Fruit fly (Drosophila melanogaster) whole organism, embryonic: ENCODE results near the gene CG7506.
A peak's percentile ranks its signal among the peaks of the same experiment; 100 is the strongest.

ENCODE experiments used
- Adf1 ChIP-seq: fragments of 200-800 bp; sonication (Bioruptor generic); IDR thresholded peaks from 2 replicates; pipeline ENCODE4 v1.3.6; 2022; ENCODE audit warnings: missing biosample characterization, missing genetic modification characterization
- Blimp-1 ChIP-seq: fragments of 200-800 bp; sonication (Bioruptor generic); optimal IDR thresholded peaks from 3 replicates; lab custom pipeline; 2018; ENCODE audit warnings: missing biosample characterization, missing genetic modification characterization, mild to moderate bottlenecking, moderate library complexity, missing genetic modification reagents
- CG1024 ChIP-seq: fragments of 200-800 bp; sonication (Bioruptor generic); IDR thresholded peaks from 2 replicates; pipeline ENCODE4 v1.3.6; 2022; ENCODE audit warnings: missing biosample characterization, missing genetic modification characterization
- CG12236 ChIP-seq: fragments of 200-800 bp; sonication (Bioruptor generic); optimal IDR thresholded peaks from 2 replicates; lab custom pipeline; 2016; ENCODE audit warnings: missing biosample characterization, missing genetic modification characterization
- CG15269 ChIP-seq: fragments of 200-800 bp; sonication (Bioruptor generic); optimal IDR thresholded peaks from 2 replicates; lab custom pipeline; 2018; ENCODE audit warnings: missing biosample characterization, mild to moderate bottlenecking, missing genetic modification characterization, moderate library complexity
- CG1529 ChIP-seq: fragments of 200-800 bp; sonication (Bioruptor generic); optimal IDR thresholded peaks from 3 replicates; lab custom pipeline; 2018; ENCODE audit warnings: missing biosample characterization, missing genetic modification characterization
- CG15479 ChIP-seq: fragments of 200-800 bp; sonication (Bioruptor generic); optimal IDR thresholded peaks from 3 replicates; lab custom pipeline; 2019; ENCODE audit warnings: missing biosample characterization, mild to moderate bottlenecking, missing genetic modification characterization, moderate library complexity
- CG16863 ChIP-seq: fragments of 200-800 bp; sonication (Bioruptor generic); optimal IDR thresholded peaks from 3 replicates; lab custom pipeline; 2016; ENCODE audit warnings: missing biosample characterization, missing genetic modification characterization
- CG18262 ChIP-seq: fragments of 200-800 bp; optimal IDR thresholded peaks from 3 replicates; lab custom pipeline; 2019; ENCODE audit warnings: missing biosample characterization, mild to moderate bottlenecking, missing genetic modification characterization, moderate library complexity
- CG2129 ChIP-seq: fragments of 200-800 bp; sonication (Bioruptor generic); IDR thresholded peaks from 2 replicates; pipeline ENCODE4 v1.3.6; 2022; ENCODE audit warnings: missing biosample characterization, missing genetic modification characterization; ENCODE audit not compliant: partially characterized antibody
- CG4404 ChIP-seq: fragments of 200-800 bp; sonication (Bioruptor generic); IDR thresholded peaks from 2 replicates; pipeline ENCODE4 v1.3.6; 2022; ENCODE audit warnings: missing biosample characterization, missing genetic modification characterization
- CG4707 ChIP-seq: fragments of 200-800 bp; sonication (Bioruptor generic); optimal IDR thresholded peaks from 2 replicates; lab custom pipeline; 2018; ENCODE audit warnings: missing biosample characterization, mild to moderate bottlenecking, missing genetic modification characterization, moderate library complexity
- CG6272 ChIP-seq: fragments of 200-800 bp; sonication (Bioruptor generic); IDR thresholded peaks from 2 replicates; pipeline ENCODE4 v1.3.6; 2022; ENCODE audit warnings: missing biosample characterization, missing genetic modification characterization
- CG6683 ChIP-seq: fragments of 200-800 bp; sonication (Bioruptor generic); optimal IDR thresholded peaks from 2 replicates; lab custom pipeline; 2017; ENCODE audit warnings: missing biosample characterization, mild to moderate bottlenecking, missing genetic modification characterization, missing genetic modification reagents
- CG7357 ChIP-seq: fragments of 200-800 bp; sonication (Bioruptor generic); IDR thresholded peaks from 3 replicates; pipeline ENCODE4 v1.3.6; 2022; ENCODE audit warnings: missing biosample characterization, missing genetic modification characterization
- CG7839 ChIP-seq: fragments of 200-800 bp; sonication (Bioruptor generic); optimal IDR thresholded peaks from 3 replicates; lab custom pipeline; 2018; ENCODE audit warnings: missing biosample characterization, mild to moderate bottlenecking, missing genetic modification characterization, moderate library complexity
- CG8290 ChIP-seq, 3 experiments: fragments of 200-800 bp; sonication (Bioruptor generic); optimal IDR thresholded peaks; 2 replicates each; lab custom pipeline; 2016 to 2019; ENCODE audit warnings: missing biosample characterization in 3 of 3, missing genetic modification characterization in 3 of 3, mild to moderate bottlenecking in 2 of 3, moderate library complexity in 1 of 3
- CTCF ChIP-seq: fragments of 200-800 bp; sonication (Bioruptor generic); optimal IDR thresholded peaks from 2 replicates; lab custom pipeline; 2017; ENCODE audit warnings: missing biosample characterization, mild to moderate bottlenecking, missing genetic modification characterization, moderate library complexity
- D19B ChIP-seq: fragments of 200-800 bp; sonication (Bioruptor generic); optimal IDR thresholded peaks from 2 replicates; lab custom pipeline; 2017; ENCODE audit warnings: missing biosample characterization, mild to moderate bottlenecking, missing genetic modification characterization
- GATAe ChIP-seq: fragments of 200-800 bp; sonication (Bioruptor generic); conservative IDR thresholded peaks from 2 replicates; pipeline ENCODE4 v1.3.6; 2022; ENCODE audit warnings: missing biosample characterization, missing genetic modification characterization
- HmgD ChIP-seq: fragments of 200-800 bp; sonication (Bioruptor generic); optimal IDR thresholded peaks from 3 replicates; lab custom pipeline; 2016; ENCODE audit warnings: missing biosample characterization, missing genetic modification characterization
- MBD-R2 ChIP-seq: fragments of 200-800 bp; sonication (Bioruptor generic); IDR thresholded peaks from 2 replicates; pipeline ENCODE4 v1.3.6; 2022; ENCODE audit warnings: missing biosample characterization, missing genetic modification characterization
- Mrtf ChIP-seq: fragments of 200-800 bp; sonication (Bioruptor generic); IDR thresholded peaks from 3 replicates; pipeline ENCODE4 v1.3.6; 2022; ENCODE audit warnings: missing biosample characterization, missing genetic modification characterization
- Myb ChIP-seq: fragments of 200-800 bp; sonication (Bioruptor generic); optimal IDR thresholded peaks from 2 replicates; lab custom pipeline; 2016; ENCODE audit warnings: missing biosample characterization, missing genetic modification characterization
- Ravus ChIP-seq: fragments of 200-800 bp; sonication (Bioruptor generic); IDR thresholded peaks from 2 replicates; pipeline ENCODE4 v1.3.6; 2022; ENCODE audit warnings: missing biosample characterization, missing genetic modification characterization
- Tbp ChIP-seq: fragments of >200 bp; optimal IDR thresholded peaks from 2 replicates; lab custom pipeline; 2018; ENCODE audit warnings: missing biosample characterization, missing genetic modification characterization
- ato ChIP-seq: fragments of 200-800 bp; sonication (Bioruptor generic); IDR thresholded peaks from 2 replicates; pipeline ENCODE4 v1.3.6; 2022; ENCODE audit warnings: missing biosample characterization, missing genetic modification characterization; ENCODE audit not compliant: partially characterized antibody
- btn ChIP-seq: fragments of 200-800 bp; sonication (Bioruptor generic); optimal IDR thresholded peaks from 2 replicates; lab custom pipeline; 2016; ENCODE audit warnings: missing biosample characterization, missing genetic modification characterization
- cas ChIP-seq: fragments of 200-800 bp; sonication (Bioruptor generic); IDR thresholded peaks from 2 replicates; pipeline ENCODE4 v1.3.6; 2022; ENCODE audit warnings: missing biosample characterization, missing genetic modification characterization
- caup ChIP-seq: fragments of 200-800 bp; sonication (Bioruptor generic); optimal IDR thresholded peaks from 3 replicates; lab custom pipeline; 2017; ENCODE audit warnings: missing biosample characterization, mild to moderate bottlenecking, missing genetic modification characterization, moderate library complexity; ENCODE audit not compliant: severe bottlenecking
- chm ChIP-seq: fragments of 200-800 bp; sonication (Bioruptor generic); IDR thresholded peaks from 2 replicates; pipeline ENCODE4 v1.3.6; 2022; ENCODE audit warnings: missing biosample characterization, missing genetic modification characterization
- croc ChIP-seq: fragments of 200-800 bp; sonication (Bioruptor generic); conservative IDR thresholded peaks from 3 replicates; pipeline ENCODE4 v1.3.6; 2022; ENCODE audit warnings: missing biosample characterization, missing genetic modification characterization
- danr ChIP-seq: fragments of 200-800 bp; sonication (Bioruptor generic); IDR thresholded peaks from 2 replicates; pipeline ENCODE4 v1.3.6; 2022; ENCODE audit warnings: missing biosample characterization, missing genetic modification characterization
- dati ChIP-seq: fragments of 200-800 bp; sonication (Bioruptor generic); IDR thresholded peaks from 2 replicates; pipeline ENCODE4 v1.3.6; 2022; ENCODE audit warnings: missing biosample characterization, missing genetic modification characterization
- ems ChIP-seq: fragments of 200-800 bp; sonication (Bioruptor generic); optimal IDR thresholded peaks from 3 replicates; lab custom pipeline; 2016; ENCODE audit warnings: missing biosample characterization, missing genetic modification characterization
- fru ChIP-seq: fragments of >200 bp; optimal IDR thresholded peaks from 2 replicates; lab custom pipeline; 2017
- gcm ChIP-seq: fragments of 200-800 bp; sonication (Bioruptor generic); optimal IDR thresholded peaks from 2 replicates; lab custom pipeline; 2019; ENCODE audit warnings: missing biosample characterization, mild to moderate bottlenecking, missing genetic modification characterization, moderate library complexity
- grn ChIP-seq: fragments of 200-800 bp; sonication (Bioruptor generic); optimal IDR thresholded peaks from 3 replicates; lab custom pipeline; 2017; ENCODE audit warnings: missing biosample characterization, missing genetic modification characterization
- hth ChIP-seq: fragments of >200 bp; optimal IDR thresholded peaks from 2 replicates; lab custom pipeline; 2017; ENCODE audit warnings: inconsistent platforms
- jigr1 ChIP-seq: fragments of 200-800 bp; sonication (Bioruptor generic); IDR thresholded peaks from 3 replicates; pipeline ENCODE4 v1.3.6; 2022; ENCODE audit warnings: missing biosample characterization, missing genetic modification characterization
- jing ChIP-seq: fragments of 200-800 bp; sonication (Bioruptor generic); optimal IDR thresholded peaks from 2 replicates; lab custom pipeline; 2018; ENCODE audit warnings: missing biosample characterization, mild to moderate bottlenecking, missing genetic modification characterization
- lbe ChIP-seq: fragments of 200-800 bp; sonication (Bioruptor generic); optimal IDR thresholded peaks from 2 replicates; lab custom pipeline; 2016; ENCODE audit warnings: missing biosample characterization, mild to moderate bottlenecking, missing genetic modification characterization
- lola ChIP-seq, 3 experiments: fragments of >200 bp in 2 of 3; fragments of 200-800 bp in 1 of 3; sonication (Bioruptor generic) in 1 of 3; optimal IDR thresholded peaks; 2 replicates each; lab custom pipeline; 2017 to 2019; ENCODE audit warnings: missing biosample characterization in 3 of 3, missing genetic modification characterization in 3 of 3, mild to moderate bottlenecking in 1 of 3, moderate library complexity in 1 of 3
- lov ChIP-seq, 2 experiments: fragments of 200-800 bp in 1 of 2; fragments of >200 bp in 1 of 2; sonication (Bioruptor generic) in 1 of 2; IDR thresholded peaks in 1 of 2; optimal IDR thresholded peaks in 1 of 2; 2 replicates in 1 of 2; 3 replicates in 1 of 2; pipeline versions ENCODE4 v1.3.6 to Lab custom; 2017 to 2022; ENCODE audit warnings: missing biosample characterization in 1 of 2, missing genetic modification characterization in 1 of 2
- maf-S ChIP-seq: fragments of 200-800 bp; sonication (Bioruptor generic); optimal IDR thresholded peaks from 2 replicates; lab custom pipeline; 2016; ENCODE audit warnings: missing biosample characterization, missing genetic modification characterization
- pum ChIP-seq: fragments of 200-800 bp; sonication (Bioruptor generic); optimal IDR thresholded peaks from 2 replicates; lab custom pipeline; 2016; ENCODE audit warnings: missing biosample characterization, missing genetic modification characterization
- stwl ChIP-seq: fragments of 200-800 bp; sonication (Bioruptor generic); optimal IDR thresholded peaks from 3 replicates; lab custom pipeline; 2018; ENCODE audit warnings: missing biosample characterization, mild to moderate bottlenecking, missing genetic modification characterization, moderate library complexity
- tgo ChIP-seq: fragments of 200-800 bp; sonication (Bioruptor generic); IDR thresholded peaks from 3 replicates; pipeline ENCODE4 v1.3.6; 2022; ENCODE audit warnings: missing biosample characterization, missing genetic modification characterization
- wdn ChIP-seq: fragments of 200-800 bp; sonication (Bioruptor generic); IDR thresholded peaks from 2 replicates; pipeline ENCODE4 v1.3.6; 2022; ENCODE audit warnings: missing biosample characterization, missing genetic modification characterization
- z ChIP-seq: fragments of 200-800 bp; sonication (Bioruptor generic); IDR thresholded peaks from 3 replicates; pipeline ENCODE4 v1.3.6; 2022; ENCODE audit warnings: missing biosample characterization, missing genetic modification characterization
- zf30C ChIP-seq: fragments of 200-800 bp; sonication (Bioruptor generic); optimal IDR thresholded peaks from 3 replicates; lab custom pipeline; 2018; ENCODE audit warnings: missing biosample characterization, mild to moderate bottlenecking, missing genetic modification characterization

Gene CG7506

DNA sequence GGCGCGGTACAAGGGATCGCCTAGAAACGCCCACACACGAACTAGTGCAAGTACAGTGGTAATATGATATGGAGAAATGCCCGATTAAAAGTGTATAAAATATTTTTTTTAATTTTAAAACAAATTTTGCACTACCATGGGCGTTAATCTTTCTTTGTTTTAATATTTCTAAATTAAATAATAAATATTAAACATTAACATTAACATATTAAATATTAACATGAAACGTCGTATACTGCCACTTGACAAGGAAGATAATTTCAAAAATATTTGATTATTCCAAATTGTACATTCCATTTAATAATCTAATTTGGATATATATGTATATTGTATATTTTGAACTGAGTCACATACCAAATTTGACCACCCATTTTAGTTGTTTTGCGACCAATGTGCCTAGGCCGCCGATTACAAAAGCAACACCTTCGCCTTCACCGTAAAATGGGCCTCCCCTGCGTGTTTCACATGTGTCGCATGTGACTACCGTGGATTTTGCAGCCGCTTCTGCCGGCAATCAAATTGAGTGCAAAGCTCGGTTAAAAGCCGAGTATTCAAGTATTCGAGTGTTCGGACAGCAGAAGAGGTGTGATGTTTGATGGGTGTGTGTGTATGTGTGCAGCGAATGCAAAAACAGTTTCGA, 49.2 kb downstream of the CG7506 start (continued):
- no peak for TF ChIP-seq dati
- no peak for TF ChIP-seq ato (GFP tag; lab: Robert Waterston, UW)
- peak in 1 of 3 experiments; percentile 51 for TF ChIP-seq lola (GFP tag; optimal IDR thresholded peaks at IDR 0.05; lab: Kevin White, UChicago)
- TF ChIP-seq Blimp-1 (GFP tag; lab: Kevin White, UChicago), result peak; percentile 67
- no peak for TF ChIP-seq CTCF (GFP tag; lab: Kevin White, UChicago)
- no peak for TF ChIP-seq CG16863 (GFP tag; lab: Kevin White, UChicago)
- TF ChIP-seq CG1024 (GFP tag; lab: Robert Waterston, UW), result no peak
- TF ChIP-seq fru (lab: Kevin White, UChicago), result no peak
- TF ChIP-seq CG6683 (GFP tag; lab: Kevin White, UChicago), result no peak
- no peak for TF ChIP-seq Mrtf (GFP tag; lab: Robert Waterston, UW)
- no peak for TF ChIP-seq MBD-R2 (GFP tag; lab: Robert Waterston, UW)
- TF ChIP-seq CG7839 (tag; lab: Kevin White, UChicago), result peak; percentile 64
- TF ChIP-seq cas (GFP tag; lab: Robert Waterston, UW), result no peak
- TF ChIP-seq maf-S (GFP tag; lab: Kevin White, UChicago), result no peak
- TF ChIP-seq Tbp (GFP tag; lab: Kevin White, UChicago), result no peak
- no peak for TF ChIP-seq CG7357 (GFP tag; lab: Robert Waterston, UW)
- TF ChIP-seq jing, result no peak
- no peak for TF ChIP-seq btn (GFP tag; lab: Kevin White, UChicago)
- TF ChIP-seq CG2129, result no peak
- no peak for TF ChIP-seq HmgD
- no peak for TF ChIP-seq danr
- no peak for TF ChIP-seq CG4707 (GFP tag; lab: Kevin White, UChicago)
- TF ChIP-seq CG18262 (tag; lab: Kevin White, UChicago), result peak; percentile 81
- TF ChIP-seq CG15269 (tag; lab: Kevin White, UChicago), result no peak
- TF ChIP-seq Ravus (GFP tag; lab: Robert Waterston, UW), result no peak
- no peak for TF ChIP-seq lov (optimal IDR thresholded peaks at IDR 0.05; lab: Kevin White, UChicago)
- TF ChIP-seq lov (GFP tag; IDR thresholded peaks at IDR 0.05; lab: Robert Waterston, UW), result no peak
- TF ChIP-seq CG4404 (GFP tag; lab: Robert Waterston, UW), result no peak
- no peak for TF ChIP-seq pum
- no peak for TF ChIP-seq caup
- TF ChIP-seq CG1529 (GFP tag; lab: Kevin White, UChicago), result no peak
- no peak for TF ChIP-seq wdn (GFP tag; lab: Robert Waterston, UW)
- no peak for TF ChIP-seq CG12236 (GFP tag; lab: Kevin White, UChicago)
- TF ChIP-seq z (GFP tag; lab: Robert Waterston, UW), result no peak
- TF ChIP-seq lbe (GFP tag; lab: Kevin White, UChicago), result no peak
- TF ChIP-seq gcm, result no peak
- TF ChIP-seq grn, result no peak
- no peak for TF ChIP-seq CG15479
- no peak for TF ChIP-seq Myb (GFP tag; lab: Kevin White, UChicago)
- no peak for TF ChIP-seq CG6272 (GFP tag; lab: Robert Waterston, UW)
- no peak; the same call in 2 of the 3 replicates for TF ChIP-seq tgo (GFP tag; lab: Robert Waterston, UW)
- no peak for TF ChIP-seq D19B (GFP tag; lab: Kevin White, UChicago)
- no peak for TF ChIP-seq GATAe (GFP tag; lab: Robert Waterston, UW)
- no peak for TF ChIP-seq CG8290 (GFP tag; optimal IDR thresholded peaks at IDR 0.05; lab: Kevin White, UChicago)
- TF ChIP-seq CG8290 (tag; optimal IDR thresholded peaks at IDR 0.05; lab: Kevin White, UChicago), result no peak
- no peak for TF ChIP-seq ems (GFP tag; lab: Kevin White, UChicago)
- TF ChIP-seq hth (lab: Kevin White, UChicago), result no peak
- TF ChIP-seq stwl, result no peak
- no peak for TF ChIP-seq zf30C (GFP tag; lab: Kevin White, UChicago)
- no peak for TF ChIP-seq Adf1
- no peak for TF ChIP-seq jigr1 (GFP tag; lab: Robert Waterston, UW)
- no peak for TF ChIP-seq chm (GFP tag; lab: Robert Waterston, UW)
- no peak; the same call in 2 of the 3 replicates for TF ChIP-seq croc (GFP tag; lab: Robert Waterston, UW)
